Worm (Caenorhabditis elegans) whole organism, L2 larva: ENCODE data around the gene D2007.2.

ENCODE experiments used
- C34F6.9 ChIP-seq: fragments of 150-350 bp; optimal IDR thresholded peaks from 2 replicates; lab custom pipeline; 2014; ENCODE audit warnings: missing biosample characterization, missing genetic modification characterization
- F13H6.1 ChIP-seq: sonication (generic microtip); optimal IDR thresholded peaks from 2 replicates; lab custom pipeline; 2016; ENCODE audit warnings: missing genetic modification characterization, missing compliant biosample characterization
- R02D3.7 ChIP-seq: fragments of 150-350 bp; optimal IDR thresholded peaks from 2 replicates; lab custom pipeline; 2014; ENCODE audit warnings: missing biosample characterization, missing genetic modification characterization
- Y55F3AM.14 ChIP-seq: fragments of 200-800 bp; sonication (Bioruptor generic); optimal IDR thresholded peaks from 2 replicates; lab custom pipeline; 2018; ENCODE audit warnings: mild to moderate bottlenecking, missing genetic modification characterization, missing compliant biosample characterization
- aly-2 ChIP-seq: fragments of 150-350 bp; optimal IDR thresholded peaks from 2 replicates; lab custom pipeline; 2014; ENCODE audit warnings: missing biosample characterization, missing genetic modification characterization
- ceh-16 ChIP-seq: fragments of 150-350 bp; optimal IDR thresholded peaks from 2 replicates; lab custom pipeline; 2014; ENCODE audit warnings: missing biosample characterization, missing genetic modification characterization
- ceh-82 ChIP-seq: fragments of 150-350 bp; optimal IDR thresholded peaks from 2 replicates; lab custom pipeline; 2014; ENCODE audit warnings: missing biosample characterization, missing genetic modification characterization
- crh-2 ChIP-seq: sonication (generic microtip); optimal IDR thresholded peaks from 2 replicates; lab custom pipeline; 2017; ENCODE audit warnings: missing biosample characterization, missing genetic modification characterization
- dmd-4 ChIP-seq: sonication (generic microtip); optimal IDR thresholded peaks from 2 replicates; lab custom pipeline; 2017; ENCODE audit warnings: missing biosample characterization, missing genetic modification characterization
- egl-27 ChIP-seq: sonication (generic microtip); optimal IDR thresholded peaks from 3 replicates; lab custom pipeline; 2017; ENCODE audit warnings: missing biosample characterization, missing genetic modification reagents, missing genetic modification characterization
- elt-3 ChIP-seq: sonication (generic microtip); optimal IDR thresholded peaks from 2 replicates; lab custom pipeline; 2017; ENCODE audit warnings: missing biosample characterization, missing genetic modification characterization
- fos-1 ChIP-seq: fragments of 150-350 bp; optimal IDR thresholded peaks from 2 replicates; lab custom pipeline; 2014; ENCODE audit warnings: missing biosample characterization, missing genetic modification characterization
- gmeb-1 ChIP-seq: fragments of 150-350 bp; optimal IDR thresholded peaks from 2 replicates; lab custom pipeline; 2014; ENCODE audit warnings: missing biosample characterization, missing genetic modification characterization
- lin-11 ChIP-seq: fragments of 150-350 bp; sonication (generic microtip); optimal IDR thresholded peaks from 2 replicates; lab custom pipeline; 2014; ENCODE audit warnings: missing biosample characterization, missing genetic modification characterization, inconsistent platforms, mixed read lengths
- lin-13 ChIP-seq: fragments of 150-350 bp; optimal IDR thresholded peaks from 2 replicates; lab custom pipeline; 2014; ENCODE audit warnings: missing biosample characterization, missing genetic modification reagents, missing genetic modification characterization
- lin-39 ChIP-seq: fragments of 150-350 bp; optimal IDR thresholded peaks from 2 replicates; lab custom pipeline; 2014; ENCODE audit warnings: missing biosample characterization, missing genetic modification reagents, missing genetic modification characterization
- lsy-2 ChIP-seq, 2 experiments: fragments of 150-350 bp in 1 of 2; sonication (generic microtip) in 1 of 2; optimal IDR thresholded peaks; 2 replicates each; lab custom pipeline; 2014 to 2017; ENCODE audit warnings: missing biosample characterization in 2 of 2, missing genetic modification characterization in 2 of 2
- mab-5 ChIP-seq: fragments of 150-350 bp; optimal IDR thresholded peaks from 2 replicates; lab custom pipeline; 2014; ENCODE audit warnings: missing biosample characterization, missing genetic modification characterization
- mbf-1 ChIP-seq: sonication (generic microtip); optimal IDR thresholded peaks from 2 replicates; lab custom pipeline; 2017; ENCODE audit warnings: missing biosample characterization, missing genetic modification characterization
- mdl-1 ChIP-seq, 2 experiments: fragments of 150-350 bp in 1 of 2; sonication (generic microtip) in 1 of 2; optimal IDR thresholded peaks; 2 replicates each; lab custom pipeline; 2017; ENCODE audit warnings: missing biosample characterization in 2 of 2, missing genetic modification characterization in 2 of 2
- nhr-10 ChIP-seq: sonication (generic microtip); optimal IDR thresholded peaks from 2 replicates; lab custom pipeline; 2017; ENCODE audit warnings: missing biosample characterization, missing genetic modification characterization
- nhr-11 ChIP-seq: fragments of 150-350 bp; optimal IDR thresholded peaks from 2 replicates; lab custom pipeline; 2014; ENCODE audit warnings: missing biosample characterization, missing genetic modification characterization
- nhr-12 ChIP-seq: fragments of 150-350 bp; optimal IDR thresholded peaks from 2 replicates; lab custom pipeline; 2014; ENCODE audit warnings: missing biosample characterization, missing genetic modification characterization
- nhr-129 ChIP-seq: fragments of 150-350 bp; optimal IDR thresholded peaks from 2 replicates; lab custom pipeline; 2014; ENCODE audit warnings: missing biosample characterization, missing genetic modification characterization
- nhr-21 ChIP-seq: fragments of 150-350 bp; optimal IDR thresholded peaks from 2 replicates; lab custom pipeline; 2014; ENCODE audit warnings: missing biosample characterization, missing genetic modification characterization
- nhr-23 ChIP-seq: fragments of 150-350 bp; optimal IDR thresholded peaks from 2 replicates; lab custom pipeline; 2014; ENCODE audit warnings: missing biosample characterization, missing genetic modification reagents, missing genetic modification characterization
- nhr-25 ChIP-seq: fragments of 150-350 bp; sonication (generic microtip); optimal IDR thresholded peaks from 3 replicates; lab custom pipeline; 2014; ENCODE audit warnings: missing biosample characterization, missing genetic modification characterization
- nhr-6 ChIP-seq: fragments of 150-350 bp; optimal IDR thresholded peaks from 2 replicates; lab custom pipeline; 2014; ENCODE audit warnings: missing biosample characterization, missing genetic modification characterization
- nhr-77 ChIP-seq: fragments of 150-350 bp; optimal IDR thresholded peaks from 2 replicates; lab custom pipeline; 2014; ENCODE audit warnings: missing biosample characterization, missing genetic modification characterization
- peb-1 ChIP-seq: fragments of 150-350 bp; optimal IDR thresholded peaks from 2 replicates; lab custom pipeline; 2014; ENCODE audit warnings: missing biosample characterization, missing genetic modification characterization
- sem-4 ChIP-seq: fragments of 150-350 bp; optimal IDR thresholded peaks from 2 replicates; lab custom pipeline; 2014; ENCODE audit warnings: missing biosample characterization, missing genetic modification reagents, missing genetic modification characterization
- skn-1 ChIP-seq: sonication (generic microtip); optimal IDR thresholded peaks from 2 replicates; lab custom pipeline; 2017; ENCODE audit warnings: missing biosample characterization, missing genetic modification characterization
- sma-3 ChIP-seq: sonication (generic microtip); optimal IDR thresholded peaks from 2 replicates; lab custom pipeline; 2016; ENCODE audit warnings: missing genetic modification reagents, missing genetic modification characterization, missing compliant biosample characterization
- sma-9 ChIP-seq, 2 experiments: fragments of 150-350 bp in 1 of 2; sonication (generic microtip) in 1 of 2; optimal IDR thresholded peaks; 2 replicates each; lab custom pipeline; 2014 to 2016; ENCODE audit warnings: missing genetic modification characterization in 2 of 2, mild to moderate bottlenecking in 1 of 2, missing biosample characterization in 1 of 2, missing compliant biosample characterization in 1 of 2, missing genetic modification reagents in 1 of 2, moderate library complexity in 1 of 2
- snpc-4 ChIP-seq: fragments of 150-350 bp; optimal IDR thresholded peaks from 2 replicates; lab custom pipeline; 2014; ENCODE audit warnings: missing biosample characterization, missing genetic modification characterization
- unc-39 ChIP-seq: fragments of 150-350 bp; optimal IDR thresholded peaks from 2 replicates; lab custom pipeline; 2014; ENCODE audit warnings: missing biosample characterization, missing genetic modification characterization
- unc-55 ChIP-seq: fragments of 150-350 bp; sonication (generic microtip); optimal IDR thresholded peaks from 3 replicates; lab custom pipeline; 2014; ENCODE audit warnings: missing biosample characterization, missing genetic modification reagents, missing genetic modification characterization
- unc-62 ChIP-seq: fragments of 150-350 bp; optimal IDR thresholded peaks from 2 replicates; lab custom pipeline; 2014; ENCODE audit warnings: missing biosample characterization, missing genetic modification reagents, missing genetic modification characterization
- zag-1 ChIP-seq: fragments of 150-350 bp; optimal IDR thresholded peaks from 2 replicates; lab custom pipeline; 2014; ENCODE audit warnings: missing biosample characterization, missing genetic modification characterization
- ztf-1 ChIP-seq: fragments of 200-800 bp; sonication (Bioruptor generic); conservative IDR thresholded peaks from 2 replicates; pipeline ENCODE4 v1.3.6; 2022; ENCODE audit warnings: missing genetic modification characterization, missing compliant biosample characterization
- ztf-11 ChIP-seq: sonication (generic microtip); optimal IDR thresholded peaks from 2 replicates; lab custom pipeline; 2017; ENCODE audit warnings: missing biosample characterization, missing genetic modification characterization
- ztf-4 ChIP-seq: fragments of 150-350 bp; optimal IDR thresholded peaks from 2 replicates; lab custom pipeline; 2014; ENCODE audit warnings: missing biosample characterization, missing genetic modification characterization

D2007.2 gene

ce11 chrIII:8126978-8127377 lies 21.8 kb upstream of the D2007.2 start:
- no peak for TF ChIP-seq skn-1
- no peak for TF ChIP-seq ztf-4 (tag; lab: Kevin White, UChicago)
- no peak for TF ChIP-seq nhr-10 (tag; lab: Kevin White, UChicago)
- TF ChIP-seq elt-3 (tag; lab: Kevin White, UChicago): no peak
- TF ChIP-seq egl-27 (tag; lab: Kevin White, UChicago): no peak
- no peak for TF ChIP-seq nhr-77 (tag; lab: Kevin White, UChicago)
- TF ChIP-seq nhr-11 (tag; lab: Kevin White, UChicago): no peak
- TF ChIP-seq sma-3: no peak
- no peak for TF ChIP-seq mdl-1 (tag; optimal IDR thresholded peaks at IDR 0.05; lab: Kevin White, UChicago)
- no peak for TF ChIP-seq C34F6.9 (tag; lab: Kevin White, UChicago)
- TF ChIP-seq nhr-21 (tag; lab: Kevin White, UChicago): no peak
- TF ChIP-seq ceh-82 (tag; lab: Kevin White, UChicago): no peak
- peak; percentile 11 to 22 for TF ChIP-seq lsy-2 (tag; optimal IDR thresholded peaks at IDR 0.05; lab: Kevin White, UChicago)
- no peak for TF ChIP-seq peb-1 (tag; lab: Kevin White, UChicago)
- no peak for TF ChIP-seq ceh-16 (tag; lab: Kevin White, UChicago)
- TF ChIP-seq gmeb-1: no peak
- TF ChIP-seq unc-62 (GFP tag; lab: Kevin White, UChicago): no peak
- no peak for TF ChIP-seq nhr-25 (tag; lab: Kevin White, UChicago)
- no peak for TF ChIP-seq ztf-11 (tag; lab: Kevin White, UChicago)
- TF ChIP-seq nhr-23 (tag; lab: Kevin White, UChicago): no peak
- TF ChIP-seq unc-55 (GFP tag; lab: Kevin White, UChicago): peak; percentile 37
- TF ChIP-seq lin-39 (tag; lab: Kevin White, UChicago): no peak
- no peak for TF ChIP-seq sma-9 (GFP tag; optimal IDR thresholded peaks at IDR 0.05; lab: Kevin White, UChicago)
- no peak for TF ChIP-seq sma-9 (tag; optimal IDR thresholded peaks at IDR 0.05; lab: Kevin White, UChicago)
- peak; percentile 6 for TF ChIP-seq F13H6.1 (tag; lab: Kevin White, UChicago)
- no peak for TF ChIP-seq crh-2 (tag; lab: Kevin White, UChicago)
- TF ChIP-seq zag-1 (tag; lab: Kevin White, UChicago): no peak
- no peak for TF ChIP-seq sem-4 (tag; lab: Kevin White, UChicago)
- no peak for TF ChIP-seq Y55F3AM.14 (GFP tag; lab: Kevin White, UChicago)
- no peak for TF ChIP-seq R02D3.7 (tag; lab: Kevin White, UChicago)
- TF ChIP-seq aly-2 (tag; lab: Kevin White, UChicago): no peak
- TF ChIP-seq nhr-129 (tag; lab: Kevin White, UChicago): peak; percentile 51

ce11 chrIII:8129195-8129594 lies 19.6 kb upstream of the D2007.2 start:
- TF ChIP-seq nhr-25 (tag; lab: Kevin White, UChicago): peak; percentile 7
- TF ChIP-seq mbf-1 (tag; lab: Kevin White, UChicago): no peak
- TF ChIP-seq nhr-23 (tag; lab: Kevin White, UChicago): no peak
- TF ChIP-seq egl-27 (tag; lab: Kevin White, UChicago): no peak
- no peak for TF ChIP-seq F13H6.1 (tag; lab: Kevin White, UChicago)
- no peak for TF ChIP-seq nhr-6 (tag; lab: Kevin White, UChicago)
- no peak for TF ChIP-seq dmd-4 (tag; lab: Kevin White, UChicago)
- TF ChIP-seq lin-39 (tag; lab: Kevin White, UChicago): no peak
- TF ChIP-seq, all 48 proteins: peak for 1

- no peak for TF ChIP-seq zag-1 (tag; lab: Kevin White, UChicago)
- TF ChIP-seq sma-9 (GFP tag; optimal IDR thresholded peaks at IDR 0.05; lab: Kevin White, UChicago): peak; percentile 88
- TF ChIP-seq sma-9 (tag; optimal IDR thresholded peaks at IDR 0.05; lab: Kevin White, UChicago): no peak
- no peak for TF ChIP-seq nhr-10 (tag; lab: Kevin White, UChicago)
- no peak for TF ChIP-seq egl-27 (tag; lab: Kevin White, UChicago)
- no peak for TF ChIP-seq nhr-12
- TF ChIP-seq F13H6.1 (tag; lab: Kevin White, UChicago): peak; percentile 71
- TF ChIP-seq ztf-1: no peak
- no peak for TF ChIP-seq nhr-23 (tag; lab: Kevin White, UChicago)
- TF ChIP-seq unc-39 (tag; lab: Kevin White, UChicago): no peak
- peak; percentile 96 to 99 for TF ChIP-seq lsy-2 (tag; optimal IDR thresholded peaks at IDR 0.05; lab: Kevin White, UChicago)
- TF ChIP-seq snpc-4 (tag; lab: Kevin White, UChicago): peak; percentile 49
- TF ChIP-seq Y55F3AM.14 (GFP tag; lab: Kevin White, UChicago): no peak
- TF ChIP-seq mab-5 (tag; lab: Kevin White, UChicago): peak; percentile 28
- TF ChIP-seq lin-39 (tag; lab: Kevin White, UChicago): no peak
- TF ChIP-seq unc-62 (GFP tag; lab: Kevin White, UChicago): no peak
- TF ChIP-seq gmeb-1: peak; percentile 82
- peak; percentile 61 for TF ChIP-seq ztf-4 (tag; lab: Kevin White, UChicago)
- no peak for TF ChIP-seq nhr-6 (tag; lab: Kevin White, UChicago)
- TF ChIP-seq aly-2 (tag; lab: Kevin White, UChicago): no peak
- TF ChIP-seq mdl-1 (tag; optimal IDR thresholded peaks at IDR 0.05; lab: Kevin White, UChicago): peak; percentile 31 to 39
- TF ChIP-seq crh-2 (tag; lab: Kevin White, UChicago): peak; percentile 88
- no peak for TF ChIP-seq mbf-1 (tag; lab: Kevin White, UChicago)
- no peak for TF ChIP-seq nhr-11 (tag; lab: Kevin White, UChicago)
- TF ChIP-seq unc-55 (GFP tag; lab: Kevin White, UChicago): peak; percentile 98
- TF ChIP-seq ceh-82 (tag; lab: Kevin White, UChicago): peak; percentile 49
- TF ChIP-seq fos-1 (tag; lab: Kevin White, UChicago): peak; percentile 61
- TF ChIP-seq nhr-129 (tag; lab: Kevin White, UChicago): peak; percentile 86
- TF ChIP-seq dmd-4 (tag; lab: Kevin White, UChicago): no peak
- TF ChIP-seq lin-11 (tag; lab: Kevin White, UChicago): peak; percentile 60
- TF ChIP-seq R02D3.7 (tag; lab: Kevin White, UChicago): peak; percentile 3
- peak; percentile 19 for TF ChIP-seq ceh-16 (tag; lab: Kevin White, UChicago)
- TF ChIP-seq C34F6.9 (tag; lab: Kevin White, UChicago): peak; percentile 89
- peak; percentile 76 for TF ChIP-seq nhr-21 (tag; lab: Kevin White, UChicago)
- peak; percentile 76 for TF ChIP-seq sma-3
- peak; percentile 80 for TF ChIP-seq lin-13 (GFP tag; lab: Kevin White, UChicago)
Observed at ce11 chrIII:8130177-8130902, 18.4 kb upstream of the D2007.2 start, which contains the start of the genes rpl-21 and C14B9.10. rpl-21 (minus strand) TSS chrIII:8130227. C14B9.10 (plus strand) TSS chrIII:8130852.
